Worm (Caenorhabditis elegans) whole organism, early embryonic: ENCODE measurements around the gene irld-17.

ENCODE experiments used
- ama-1 ChIP-seq: fragments of 150-350 bp; optimal IDR thresholded peaks from 2 replicates; lab custom pipeline; 2014
- hmg-4 ChIP-seq: fragments of 200-800 bp; sonication (Bioruptor generic); optimal IDR thresholded peaks from 2 replicates; lab custom pipeline; 2018; ENCODE audit warnings: mild to moderate bottlenecking, missing genetic modification characterization, missing compliant biosample characterization
- tbx-11 ChIP-seq: fragments of 200-800 bp; sonication (Bioruptor generic); IDR thresholded peaks from 2 replicates; pipeline ENCODE4 v1.3.6; 2022; ENCODE audit warnings: missing genetic modification characterization, missing compliant biosample characterization

ce11 chrV:1614726-1615125 is 17.1 kb upstream of the irld-17 start, which contains the start of gene srbc-41:
- TF ChIP-seq ama-1 (lab: Kevin White, UChicago) (no peak), hmg-4 (GFP tag; lab: Kevin White, UChicago) (no peak), tbx-11 (GFP tag; lab: Robert Waterston, UW) (no peak)
